Worm (Caenorhabditis elegans) whole organism, L3 larva: ENCODE data around the gene sdz-31.

Source experiments
- aly-2 ChIP-seq: fragments of 150-350 bp; optimal IDR thresholded peaks from 2 replicates; lab custom pipeline; 2014; ENCODE audit warnings: missing biosample characterization, missing genetic modification characterization
- egl-27 ChIP-seq: sonication (generic microtip); optimal IDR thresholded peaks from 4 replicates; lab custom pipeline; 2017; ENCODE audit warnings: missing biosample characterization, missing genetic modification reagents, missing genetic modification characterization
- fos-1 ChIP-seq: fragments of 150-350 bp; optimal IDR thresholded peaks from 2 replicates; lab custom pipeline; 2014; ENCODE audit warnings: missing biosample characterization, missing genetic modification characterization
- lin-39 ChIP-seq: fragments of 150-350 bp; optimal IDR thresholded peaks from 2 replicates; lab custom pipeline; 2018; ENCODE audit warnings: missing biosample characterization, missing genetic modification reagents, missing genetic modification characterization
- pha-4 ChIP-seq: fragments of 150-350 bp; optimal IDR thresholded peaks from 2 replicates; lab custom pipeline; 2014; ENCODE audit warnings: missing biosample characterization, missing genetic modification reagents, missing genetic modification characterization
- ztf-11 ChIP-seq: fragments of 150-350 bp; optimal IDR thresholded peaks from 2 replicates; lab custom pipeline; 2014; ENCODE audit warnings: missing biosample characterization, missing genetic modification characterization

- TF ChIP-seq lin-39 (tag; lab: Kevin White, UChicago) (no peak), ztf-11 (no peak), aly-2 (tag; lab: Kevin White, UChicago) (no peak), pha-4 (no peak), egl-27 (tag; lab: Kevin White, UChicago) (no peak), fos-1 (tag; lab: Kevin White, UChicago) (no peak)
Measured at ce11 chrV:9871339-9871738, 8.6 kb upstream of the sdz-31 start, which contains the start of gene srab-18.
